Worm (Caenorhabditis elegans) whole organism, L1 larva: ENCODE measurements around the gene twk-39.

Experiments
- aly-2 ChIP-seq: fragments of 150-350 bp; optimal IDR thresholded peaks from 2 replicates; lab custom pipeline; 2014; ENCODE audit warnings: missing biosample characterization, missing genetic modification characterization
- nhr-90 ChIP-seq: sonication (generic microtip); optimal IDR thresholded peaks from 2 replicates; lab custom pipeline; 2016; ENCODE audit warnings: mild to moderate bottlenecking, missing genetic modification characterization, missing compliant biosample characterization; ENCODE audit not compliant: poor library complexity
- unc-130 ChIP-seq: fragments of 150-350 bp; optimal IDR thresholded peaks from 2 replicates; lab custom pipeline; 2017; ENCODE audit warnings: missing biosample characterization, missing genetic modification characterization, inconsistent platforms

- TF ChIP-seq nhr-90 (tag; lab: Kevin White, UChicago) = no peak
- TF ChIP-seq aly-2 (tag; lab: Kevin White, UChicago) = no peak
- TF ChIP-seq unc-130 (tag; lab: Kevin White, UChicago) = no peak
Measured at ce11 chrIII:11846365-11846764, 50.8 kb downstream of the twk-39 start, which contains the start of gene ntl-3.
